Fruit fly (Drosophila melanogaster) whole organism, wandering third instar larva: ENCODE results near the gene CG7218.

Experiments
- Abd-B ChIP-seq: fragments of >200 bp; optimal IDR thresholded peaks from 2 replicates; lab custom pipeline; 2017; ENCODE audit warnings: missing biosample characterization, missing genetic modification characterization
- Myc ChIP-seq: fragments of >200 bp; optimal IDR thresholded peaks from 2 replicates; lab custom pipeline; 2017
- jim ChIP-seq: fragments of 175-275, 200-325 bp; sonication (Bioruptor generic); optimal IDR thresholded peaks from 2 replicates; lab custom pipeline; 2016; ENCODE audit warnings: missing biosample characterization, mild to moderate bottlenecking, missing genetic modification characterization
- psq ChIP-seq: fragments of 200-800 bp; sonication (Bioruptor generic); optimal IDR thresholded peaks from 3 replicates; lab custom pipeline; 2017; ENCODE audit warnings: missing biosample characterization, mild to moderate bottlenecking, missing genetic modification characterization, moderate library complexity
- sv ChIP-seq: fragments of 200-800 bp; sonication (Bioruptor generic); optimal IDR thresholded peaks from 3 replicates; lab custom pipeline; 2016; ENCODE audit warnings: missing biosample characterization, missing genetic modification characterization

- TF ChIP-seq sv (GFP tag; lab: Kevin White, UChicago) (peak; percentile 91), Abd-B (GFP tag; lab: Kevin White, UChicago) (no peak), jim (GFP tag; lab: Kevin White, UChicago) (no peak), psq (GFP tag; lab: Kevin White, UChicago) (peak; percentile 90), Myc (peak; percentile 73)
Measured at dm6 chr3R:18188702-18189125, 24.5 kb upstream of the CG7218 start, which contains the start of the genes CG12321 and MED17.
